Worm (Caenorhabditis elegans) whole organism, L1 larva: ENCODE measurements around the gene str-85.

Source experiments
- C34B4.2 ChIP-seq: sonication (generic microtip); optimal IDR thresholded peaks from 2 replicates; lab custom pipeline; 2017; ENCODE audit warnings: mild to moderate bottlenecking, missing genetic modification characterization, missing compliant biosample characterization
- F16B12.6 ChIP-seq: fragments of 150-350 bp; optimal IDR thresholded peaks from 2 replicates; lab custom pipeline; 2014; ENCODE audit warnings: missing biosample characterization, missing genetic modification characterization
- blmp-1 ChIP-seq: fragments of 150-350 bp; optimal IDR thresholded peaks from 2 replicates; lab custom pipeline; 2014; ENCODE audit warnings: missing biosample characterization, missing genetic modification characterization
- ceh-82 ChIP-seq, 3 experiments: fragments of 150-350 bp in 1 of 3; sonication (generic microtip) in 2 of 3; optimal IDR thresholded peaks; 2 replicates each; lab custom pipeline; 2014 to 2017; ENCODE audit warnings: missing biosample characterization in 3 of 3, missing genetic modification characterization in 3 of 3
- dpl-1 ChIP-seq, 3 experiments: fragments of 150-350 bp in 2 of 3; sonication (generic microtip) in 1 of 3; optimal IDR thresholded peaks; 2 replicates each; lab custom pipeline; 2014 to 2017; ENCODE audit warnings: missing biosample characterization in 3 of 3, missing genetic modification characterization in 3 of 3, missing genetic modification reagents in 3 of 3
- dsc-1 ChIP-seq: sonication (generic microtip); optimal IDR thresholded peaks from 2 replicates; lab custom pipeline; 2016; ENCODE audit warnings: mild to moderate bottlenecking, missing genetic modification characterization, missing compliant biosample characterization
- efl-1 ChIP-seq, 4 experiments: fragments of 150-350 bp; optimal IDR thresholded peaks in 3 of 4; peaks in 1 of 4; 1 replicate in 1 of 4; 2 replicates in 3 of 4; lab custom pipeline; 2014; ENCODE audit warnings: missing biosample characterization in 2 of 4, missing genetic modification characterization in 2 of 4, missing genetic modification reagents in 2 of 4
- elt-2 ChIP-seq: sonication (generic microtip); optimal IDR thresholded peaks from 2 replicates; lab custom pipeline; 2016; ENCODE audit warnings: missing genetic modification characterization, mild to moderate bottlenecking, inconsistent platforms, missing compliant biosample characterization, missing genetic modification reagents
- elt-3 ChIP-seq, 6 experiments: fragments of 150-350 bp in 1 of 6; sonication (generic microtip); optimal IDR thresholded peaks; 2 replicates each; lab custom pipeline; 2017 to 2018; ENCODE audit warnings: missing biosample characterization in 6 of 6, missing genetic modification characterization in 6 of 6, inconsistent platforms in 1 of 6
- fkh-10 ChIP-seq: sonication (generic microtip); optimal IDR thresholded peaks from 2 replicates; lab custom pipeline; 2017; ENCODE audit warnings: missing biosample characterization, missing genetic modification reagents, missing genetic modification characterization
- fos-1 ChIP-seq: fragments of 150-350 bp; optimal IDR thresholded peaks from 2 replicates; lab custom pipeline; 2014; ENCODE audit warnings: missing biosample characterization, missing genetic modification characterization
- hlh-17 ChIP-seq: fragments of 200-800 bp; sonication (Bioruptor generic); optimal IDR thresholded peaks from 2 replicates; lab custom pipeline; 2018; ENCODE audit warnings: missing genetic modification characterization, mild to moderate bottlenecking, missing compliant biosample characterization, moderate library complexity, borderline replicate concordance
- hpl-2 ChIP-seq: fragments of 150-350 bp; optimal IDR thresholded peaks from 2 replicates; lab custom pipeline; 2014; ENCODE audit warnings: missing biosample characterization, missing genetic modification reagents, missing genetic modification characterization
- isw-1 ChIP-seq: fragments of 200-800 bp; sonication (Bioruptor generic); IDR thresholded peaks from 2 replicates; pipeline ENCODE4 v1.3.6; 2022; ENCODE audit warnings: missing genetic modification characterization, missing compliant biosample characterization
- jun-1 ChIP-seq: fragments of 150-350 bp; optimal IDR thresholded peaks from 2 replicates; lab custom pipeline; 2014; ENCODE audit warnings: missing biosample characterization, missing genetic modification reagents, missing genetic modification characterization
- lin-13 ChIP-seq: fragments of 150-350 bp; optimal IDR thresholded peaks from 2 replicates; lab custom pipeline; 2014; ENCODE audit warnings: missing biosample characterization, missing genetic modification reagents, missing genetic modification characterization
- lin-14 ChIP-seq: fragments of 200-800 bp; sonication (Bioruptor generic); optimal IDR thresholded peaks from 2 replicates; lab custom pipeline; 2018; ENCODE audit warnings: mild to moderate bottlenecking, missing genetic modification characterization, moderate library complexity, missing compliant biosample characterization
- lir-3 ChIP-seq: sonication (generic microtip); optimal IDR thresholded peaks from 2 replicates; lab custom pipeline; 2016; ENCODE audit warnings: mild to moderate bottlenecking, missing genetic modification characterization, moderate library complexity, missing compliant biosample characterization; ENCODE audit not compliant: poor library complexity
- mab-9 ChIP-seq: fragments of 200-800 bp; sonication (Bioruptor generic); IDR thresholded peaks from 2 replicates; pipeline ENCODE4 v1.3.6; 2022; ENCODE audit warnings: missing genetic modification reagents, missing genetic modification characterization, missing compliant biosample characterization
- mef-2 ChIP-seq: fragments of 150-350 bp; optimal IDR thresholded peaks from 2 replicates; lab custom pipeline; 2014; ENCODE audit warnings: missing biosample characterization, missing genetic modification characterization
- mep-1 ChIP-seq: fragments of 150-350 bp; optimal IDR thresholded peaks from 2 replicates; lab custom pipeline; 2014; ENCODE audit warnings: missing biosample characterization, missing genetic modification characterization
- nhr-11 ChIP-seq: fragments of 150-350 bp; optimal IDR thresholded peaks from 2 replicates; lab custom pipeline; 2014; ENCODE audit warnings: missing biosample characterization, missing genetic modification characterization
- nhr-19 ChIP-seq: fragments of 200-800 bp; sonication (Bioruptor generic); conservative IDR thresholded peaks from 2 replicates; pipeline ENCODE4 v1.3.6; 2022; ENCODE audit warnings: missing genetic modification characterization, missing compliant biosample characterization
- nhr-237 ChIP-seq: fragments of 150-350 bp; optimal IDR thresholded peaks from 2 replicates; lab custom pipeline; 2014; ENCODE audit warnings: missing biosample characterization, missing genetic modification characterization
- nhr-28 ChIP-seq: fragments of 150-350 bp; optimal IDR thresholded peaks from 2 replicates; lab custom pipeline; 2014; ENCODE audit warnings: missing biosample characterization, missing genetic modification characterization
- nhr-85 ChIP-seq: sonication (generic microtip); peaks from one replicate; lab custom pipeline; 2016; ENCODE audit warnings: missing genetic modification characterization, inconsistent platforms, missing compliant biosample characterization
- nhr-90 ChIP-seq: sonication (generic microtip); optimal IDR thresholded peaks from 2 replicates; lab custom pipeline; 2016; ENCODE audit warnings: mild to moderate bottlenecking, missing genetic modification characterization, missing compliant biosample characterization; ENCODE audit not compliant: poor library complexity
- rnt-1 ChIP-seq: sonication (generic microtip); optimal IDR thresholded peaks from 2 replicates; lab custom pipeline; 2016; ENCODE audit warnings: mild to moderate bottlenecking, missing genetic modification characterization, moderate library complexity, missing compliant biosample characterization
- snu-23 ChIP-seq: sonication (generic microtip); optimal IDR thresholded peaks from 2 replicates; lab custom pipeline; 2016; ENCODE audit warnings: missing genetic modification characterization, missing compliant biosample characterization
- tlp-1 ChIP-seq: fragments of 150-350 bp; optimal IDR thresholded peaks from 2 replicates; lab custom pipeline; 2014; ENCODE audit warnings: missing biosample characterization, missing genetic modification characterization
- unc-30 ChIP-seq: sonication (generic microtip); optimal IDR thresholded peaks from 2 replicates; lab custom pipeline; 2017; ENCODE audit warnings: missing biosample characterization, missing genetic modification characterization
- unc-62 ChIP-seq: fragments of 150-350 bp; optimal IDR thresholded peaks from 2 replicates; lab custom pipeline; 2014; ENCODE audit warnings: missing biosample characterization, missing genetic modification reagents, missing genetic modification characterization
- ztf-11 ChIP-seq, 2 experiments: sonication (generic microtip); optimal IDR thresholded peaks; 2 replicates each; lab custom pipeline; 2016 to 2017; ENCODE audit warnings: missing genetic modification characterization in 2 of 2, missing biosample characterization in 1 of 2, missing compliant biosample characterization in 1 of 2

The str-85 gene

DNA sequence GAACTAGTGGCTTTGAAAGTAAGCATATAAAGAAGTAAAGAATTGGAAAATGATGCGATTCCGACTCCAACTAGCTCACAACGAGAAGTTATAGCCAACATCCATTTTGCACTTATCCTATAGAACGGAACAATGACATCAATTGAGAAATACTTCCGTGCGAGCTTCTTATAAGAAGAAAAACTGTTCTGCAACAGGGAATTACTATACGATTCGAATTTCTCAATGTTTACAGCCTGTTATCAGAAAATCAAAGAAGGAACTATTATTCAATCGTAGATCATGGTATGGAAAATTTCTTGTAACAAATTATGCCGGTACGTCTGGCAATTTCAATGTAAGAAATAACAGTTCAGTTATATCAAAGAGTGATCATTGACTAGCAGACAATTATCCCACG is at the start of gene str-85:
Gene str-85, minus strand, starts transcription at position 101 of the 400 bp plus-strand sequence.
- TF ChIP-seq lir-3 (tag; lab: Kevin White, UChicago) (no peak), dpl-1 (GFP tag; optimal IDR thresholded peaks at IDR 0.05; lab: Kevin White, UChicago) (no peak), jun-1 (tag; lab: Kevin White, UChicago) (no peak), rnt-1 (no peak), nhr-237 (tag; lab: Kevin White, UChicago) (no peak), lin-13 (no peak)

DNA sequence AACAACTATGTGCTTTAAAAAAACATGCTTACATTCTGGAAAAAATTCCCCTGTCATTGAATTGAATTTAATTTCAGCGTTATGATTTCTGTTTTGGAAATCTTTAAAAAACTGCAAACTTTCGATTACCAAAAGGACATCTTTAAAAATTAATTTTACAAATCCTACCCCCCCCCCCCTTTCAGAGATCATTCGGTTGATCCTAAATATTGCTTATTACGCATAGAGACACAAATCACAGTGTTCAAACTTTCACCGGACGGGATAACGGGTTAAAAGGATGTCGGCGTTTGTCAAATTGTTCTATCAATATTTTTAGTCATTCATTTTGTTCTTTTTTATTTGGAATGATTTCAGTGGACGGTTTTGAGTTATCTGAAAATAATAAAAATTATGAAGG is 47.6 kb upstream of the str-85 start, which contains the start of gene C25E10.4:
Gene C25E10.4, plus strand, starts transcription at position 301 of the 400 bp plus-strand sequence.
- TF ChIP-seq unc-62, result no peak
- TF ChIP-seq elt-3 (tag; optimal IDR thresholded peaks at IDR 0.05; lab: Kevin White, UChicago), result no peak
- no peak for TF ChIP-seq efl-1 (optimal IDR thresholded peaks at IDR 0.05; lab: Kevin White, UChicago)
- TF ChIP-seq efl-1 (GFP tag; optimal IDR thresholded peaks at IDR 0.05 in 1 of 2; lab: Kevin White, UChicago), result peak in 1 of 2 experiments; percentile 43
- TF ChIP-seq fos-1 (tag; lab: Kevin White, UChicago), result no peak
- TF ChIP-seq blmp-1, result peak; percentile 33
- no peak for TF ChIP-seq fkh-10 (GFP tag; lab: Kevin White, UChicago)
- TF ChIP-seq nhr-19 (GFP tag; lab: Robert Waterston, UW), result no peak
- no peak for TF ChIP-seq F16B12.6 (tag; lab: Kevin White, UChicago)

DNA sequence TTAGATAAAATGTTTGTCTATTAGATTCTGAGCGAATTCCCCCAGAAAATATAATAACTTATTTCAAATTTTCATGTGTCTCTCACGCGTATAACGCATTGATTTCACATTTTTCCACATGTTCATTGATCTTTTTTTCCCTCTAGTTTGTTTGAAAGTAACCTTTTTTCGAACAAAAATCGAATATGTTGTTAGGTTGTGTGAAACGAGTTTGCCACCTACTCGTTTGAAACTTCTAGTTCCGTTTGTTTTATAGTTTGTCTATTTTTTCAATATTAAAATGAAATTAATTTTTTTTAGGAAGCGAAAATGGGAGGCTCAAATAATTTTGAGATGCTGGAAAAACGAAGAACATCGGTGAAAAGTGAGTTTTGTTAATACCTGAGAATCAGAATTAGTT is 44.6 kb upstream of the str-85 start, which contains the start of gene C25E10.5:
Gene C25E10.5, plus strand, starts transcription at position 301 of the 400 bp plus-strand sequence.
- TF ChIP-seq tlp-1 (tag; lab: Kevin White, UChicago), result no peak
- no peak for TF ChIP-seq efl-1 (optimal IDR thresholded peaks at IDR 0.05; lab: Kevin White, UChicago)
- TF ChIP-seq efl-1 (GFP tag; optimal IDR thresholded peaks at IDR 0.05 in 1 of 2; lab: Kevin White, UChicago), result peak in 1 of 2 experiments; percentile 40

DNA sequence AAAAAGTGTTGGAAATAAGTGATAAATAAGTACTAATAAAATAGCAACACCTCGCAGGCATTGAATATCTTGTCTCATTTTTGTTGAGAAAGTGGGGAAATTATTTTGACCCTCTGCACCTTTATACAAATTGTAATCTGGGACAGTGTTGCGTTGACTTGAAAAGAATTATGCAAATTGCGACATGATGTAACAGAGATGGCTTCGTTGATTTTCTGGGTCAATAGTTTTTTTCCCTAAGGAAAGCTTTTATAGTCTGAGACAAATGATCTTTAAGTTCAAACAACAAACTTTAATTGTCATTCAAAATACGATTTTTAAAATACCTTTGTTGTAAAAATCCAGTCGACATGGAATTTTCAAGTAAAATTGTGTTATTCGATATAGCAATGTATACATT is 39.1 kb upstream of the str-85 start, which contains the start of gene bus-1:
Gene bus-1, minus strand, starts transcription at position 101 of the 400 bp plus-strand sequence.
- no peak for TF ChIP-seq tlp-1 (tag; lab: Kevin White, UChicago)
- no peak for TF ChIP-seq fos-1 (tag; lab: Kevin White, UChicago)
- TF ChIP-seq lin-14 (GFP tag; lab: Kevin White, UChicago), result no peak
- TF ChIP-seq dsc-1 (tag; lab: Kevin White, UChicago), result no peak
- TF ChIP-seq isw-1, result no peak
- no peak for TF ChIP-seq mef-2 (tag; lab: Kevin White, UChicago)
- no peak for TF ChIP-seq nhr-85 (tag; lab: Kevin White, UChicago)
- TF ChIP-seq elt-2, result no peak
- TF ChIP-seq nhr-28 (tag; lab: Kevin White, UChicago), result no peak
- TF ChIP-seq unc-30 (tag; lab: Kevin White, UChicago), result no peak

DNA sequence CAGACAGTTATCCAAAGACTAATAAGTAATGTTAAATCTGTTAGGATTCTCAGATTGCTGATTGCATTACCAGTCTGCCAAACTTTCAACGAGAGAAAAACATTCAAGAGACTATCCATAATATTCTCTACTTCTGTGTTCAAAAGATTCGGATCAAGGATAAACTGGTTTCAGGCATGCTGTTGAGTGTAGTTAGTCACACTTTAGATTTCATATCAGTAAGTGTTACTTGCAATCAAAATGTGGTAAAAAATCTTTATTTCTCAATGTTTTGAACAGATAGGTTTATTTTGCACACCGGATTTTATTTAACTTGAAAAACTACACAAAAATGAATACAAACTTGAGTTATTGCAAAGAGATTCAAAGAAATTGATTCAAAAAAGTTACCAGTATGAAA is 36.4 kb upstream of the str-85 start, which contains the start of gene oac-41:
Gene oac-41, minus strand, starts transcription at position 101 of the 400 bp plus-strand sequence.
- TF ChIP-seq nhr-11 (tag; lab: Kevin White, UChicago) (no peak), mep-1 (tag; lab: Kevin White, UChicago) (no peak), hlh-17 (GFP tag; lab: Kevin White, UChicago) (no peak), ztf-11 (tag; optimal IDR thresholded peaks at IDR 0.05; lab: Kevin White, UChicago) (no peak), snu-23 (GFP tag; lab: Kevin White, UChicago) (no peak), C34B4.2 (tag; lab: Kevin White, UChicago) (no peak), nhr-90 (tag; lab: Kevin White, UChicago) (no peak), blmp-1 (no peak), elt-3 (tag; optimal IDR thresholded peaks at IDR 0.05; lab: Kevin White, UChicago) (no peak), hpl-2 (no peak), mab-9 (no peak), nhr-85 (tag; lab: Kevin White, UChicago) (no peak), ceh-82 (tag; optimal IDR thresholded peaks at IDR 0.05; lab: Kevin White, UChicago) (no peak)
